Worm (Caenorhabditis elegans) whole organism, mixed stage, embryonic: ENCODE results near the gene C46F11.5.

Experiments
- bed-3 ChIP-seq: fragments of 200-800 bp; sonication (Bioruptor generic); optimal IDR thresholded peaks from 3 replicates; lab custom pipeline; 2018; ENCODE audit warnings: mild to moderate bottlenecking, missing genetic modification characterization, moderate library complexity, missing compliant biosample characterization
- nhr-28 ChIP-seq: fragments of 150-350 bp; optimal IDR thresholded peaks from 2 replicates; lab custom pipeline; 2014; ENCODE audit warnings: missing biosample characterization, missing genetic modification characterization

- no peak for TF ChIP-seq bed-3 (GFP tag; lab: Kevin White, UChicago)
- no peak for TF ChIP-seq nhr-28 (tag; lab: Kevin White, UChicago)
Observed at ce11 chrIII:3650266-3650665, 7.1 kb downstream of the C46F11.5 start.
